Worm (Caenorhabditis elegans) whole organism, L4 larva: ENCODE measurements around the gene Y39B6A.69.

ENCODE experiments used
- Y48G9A.11 ChIP-seq: fragments of 200-800 bp; sonication (Bioruptor generic); IDR thresholded peaks from 2 replicates; pipeline ENCODE4 v1.3.6; 2022; ENCODE audit warnings: missing genetic modification reagents, missing genetic modification characterization, missing compliant biosample characterization
- ZK546.5 ChIP-seq, 2 experiments: sonication (generic microtip); optimal IDR thresholded peaks; 2 replicates each; lab custom pipeline; 2017; ENCODE audit warnings: missing biosample characterization in 2 of 2, missing genetic modification characterization in 2 of 2
- arid-1 ChIP-seq: fragments of 200-800 bp; sonication (Bioruptor generic); conservative IDR thresholded peaks from 2 replicates; pipeline ENCODE4 v1.3.6; 2022; ENCODE audit warnings: missing genetic modification reagents, missing genetic modification characterization, missing compliant biosample characterization
- ceh-44 ChIP-seq: fragments of 200-800 bp; sonication (Bioruptor generic); IDR thresholded peaks from 2 replicates; pipeline ENCODE4 v1.3.6; 2022; ENCODE audit warnings: missing genetic modification reagents, missing genetic modification characterization, missing compliant biosample characterization
- cey-2 ChIP-seq: sonication (generic microtip); optimal IDR thresholded peaks from 3 replicates; lab custom pipeline; 2017; ENCODE audit warnings: missing genetic modification characterization, mild to moderate bottlenecking, missing compliant biosample characterization, antibody characterized with exemption, borderline replicate concordance; ENCODE audit not compliant: insufficient read depth
- dmd-8 ChIP-seq: fragments of 200-800 bp; sonication (Bioruptor generic); IDR thresholded peaks from 2 replicates; pipeline ENCODE4 v1.3.6; 2022; ENCODE audit warnings: missing genetic modification characterization, missing compliant biosample characterization
- dmd-9 ChIP-seq: fragments of 200-800 bp; sonication (Bioruptor generic); IDR thresholded peaks from 2 replicates; pipeline ENCODE4 v1.3.6; 2022; ENCODE audit warnings: missing genetic modification reagents, missing genetic modification characterization, missing compliant biosample characterization
- dve-1 ChIP-seq: sonication (generic microtip); optimal IDR thresholded peaks from 2 replicates; lab custom pipeline; 2017; ENCODE audit warnings: antibody characterized with exemption, mild to moderate bottlenecking, missing genetic modification characterization, missing compliant biosample characterization; ENCODE audit not compliant: insufficient read depth
- fkh-10 ChIP-seq: fragments of 150-350 bp; optimal IDR thresholded peaks from 2 replicates; lab custom pipeline; 2014; ENCODE audit warnings: missing biosample characterization, missing genetic modification reagents, missing genetic modification characterization
- fos-1 ChIP-seq: fragments of 150-350 bp; optimal IDR thresholded peaks from 2 replicates; lab custom pipeline; 2014; ENCODE audit warnings: missing biosample characterization, missing genetic modification characterization
- hif-1 ChIP-seq, 2 experiments: sonication (generic microtip); optimal IDR thresholded peaks; 2 replicates each; lab custom pipeline; 2016 to 2017; ENCODE audit warnings: missing compliant biosample characterization in 2 of 2, missing genetic modification characterization in 2 of 2, missing genetic modification reagents in 2 of 2, missing genotype in 2 of 2, mild to moderate bottlenecking in 1 of 2
- hlh-11 ChIP-seq: fragments of 200-800 bp; sonication (Bioruptor generic); optimal IDR thresholded peaks from 2 replicates; lab custom pipeline; 2018; ENCODE audit warnings: mild to moderate bottlenecking, missing genetic modification characterization, missing compliant biosample characterization
- hmg-1.1 ChIP-seq: fragments of 200-800 bp; sonication (Bioruptor generic); IDR thresholded peaks from 2 replicates; pipeline ENCODE4 v1.3.6; 2022; ENCODE audit warnings: missing genetic modification reagents, missing genetic modification characterization, missing compliant biosample characterization
- jun-1 ChIP-seq: fragments of 150-350 bp; optimal IDR thresholded peaks from 2 replicates; lab custom pipeline; 2014; ENCODE audit warnings: missing biosample characterization, missing genetic modification reagents, missing genetic modification characterization
- lin-1 ChIP-seq: fragments of 200-800 bp; sonication (Bioruptor generic); IDR thresholded peaks from 2 replicates; pipeline ENCODE4 v1.3.6; 2022; ENCODE audit warnings: missing genetic modification reagents, missing genetic modification characterization, missing compliant biosample characterization
- lin-38 ChIP-seq: fragments of 200-800 bp; sonication (Bioruptor generic); IDR thresholded peaks from 2 replicates; pipeline ENCODE4 v1.3.6; 2022; ENCODE audit warnings: missing genetic modification reagents, missing genetic modification characterization, missing compliant biosample characterization
- lsy-2 ChIP-seq, 2 experiments: fragments of 150-350 bp in 1 of 2; sonication (generic microtip) in 1 of 2; optimal IDR thresholded peaks; 2 replicates each; lab custom pipeline; 2014 to 2017; ENCODE audit warnings: missing biosample characterization in 2 of 2, missing genetic modification characterization in 2 of 2
- madf-9 ChIP-seq: fragments of 200-800 bp; sonication (Bioruptor generic); conservative IDR thresholded peaks from 2 replicates; pipeline ENCODE4 v1.3.6; 2022; ENCODE audit warnings: missing genetic modification reagents, missing genetic modification characterization, missing compliant biosample characterization
- mep-1 ChIP-seq: fragments of 150-350 bp; sonication (generic microtip); optimal IDR thresholded peaks from 3 replicates; lab custom pipeline; 2014; ENCODE audit warnings: missing biosample characterization, missing genetic modification characterization
- nhr-102 ChIP-seq: sonication (generic microtip); optimal IDR thresholded peaks from 2 replicates; lab custom pipeline; 2016; ENCODE audit warnings: mild to moderate bottlenecking, missing genetic modification characterization, moderate library complexity, missing compliant biosample characterization
- nhr-11 ChIP-seq: fragments of 150-350 bp; optimal IDR thresholded peaks from 2 replicates; lab custom pipeline; 2014; ENCODE audit warnings: missing biosample characterization, missing genetic modification characterization
- nhr-111 ChIP-seq: fragments of 200-800 bp; sonication (Bioruptor generic); optimal IDR thresholded peaks from 2 replicates; lab custom pipeline; 2018; ENCODE audit warnings: mild to moderate bottlenecking, missing genetic modification characterization, missing compliant biosample characterization
- nhr-48 ChIP-seq: sonication (generic microtip); optimal IDR thresholded peaks from 2 replicates; lab custom pipeline; 2016; ENCODE audit warnings: mild to moderate bottlenecking, missing genetic modification characterization, missing compliant biosample characterization
- nhr-6 ChIP-seq: fragments of 150-350 bp; optimal IDR thresholded peaks from 2 replicates; lab custom pipeline; 2014; ENCODE audit warnings: missing biosample characterization, missing genetic modification characterization
- pha-4 ChIP-seq, 2 experiments: fragments of 150-350 bp in 1 of 2; fragments of 200-800 bp in 1 of 2; sonication (Bioruptor generic) in 1 of 2; IDR thresholded peaks in 1 of 2; optimal IDR thresholded peaks in 1 of 2; 2 replicates each; pipeline versions ENCODE4 v1.3.6 to Lab custom; 2014 to 2022; ENCODE audit warnings: missing genetic modification characterization in 2 of 2, missing genetic modification reagents in 2 of 2, missing biosample characterization in 1 of 2, missing compliant biosample characterization in 1 of 2
- php-3 ChIP-seq: fragments of 200-800 bp; sonication (Bioruptor generic); IDR thresholded peaks from 2 replicates; pipeline ENCODE4 v1.3.6; 2022; ENCODE audit warnings: missing genetic modification reagents, missing genetic modification characterization, missing compliant biosample characterization
- pqm-1 ChIP-seq: sonication (generic microtip); optimal IDR thresholded peaks from 2 replicates; lab custom pipeline; 2017; ENCODE audit warnings: missing biosample characterization, missing genetic modification characterization
- rbr-2 ChIP-seq: sonication (generic microtip); optimal IDR thresholded peaks from 2 replicates; lab custom pipeline; 2016; ENCODE audit warnings: missing genotype, missing genetic modification characterization, missing compliant biosample characterization
- set-16 ChIP-seq: fragments of 200-800 bp; sonication (Bioruptor generic); IDR thresholded peaks from 2 replicates; pipeline ENCODE4 v1.3.6; 2022; ENCODE audit warnings: missing genetic modification reagents, missing genetic modification characterization, missing compliant biosample characterization
- snpc-1.2 ChIP-seq: fragments of 200-800 bp; sonication (Bioruptor generic); IDR thresholded peaks from 2 replicates; pipeline ENCODE4 v1.3.6; 2022; ENCODE audit warnings: missing genetic modification reagents, missing genetic modification characterization, missing compliant biosample characterization
- tag-97 ChIP-seq: fragments of 200-800 bp; sonication (Bioruptor generic); IDR thresholded peaks from 2 replicates; pipeline ENCODE4 v1.3.6; 2022; ENCODE audit warnings: missing genetic modification characterization, missing compliant biosample characterization
- unc-39 ChIP-seq: sonication (generic microtip); optimal IDR thresholded peaks from 2 replicates; lab custom pipeline; 2017; ENCODE audit warnings: missing biosample characterization, missing genetic modification characterization
- unc-62 ChIP-seq, 3 experiments: fragments of 150-350 bp in 1 of 3; sonication (generic microtip); optimal IDR thresholded peaks in 2 of 3; peaks in 1 of 3; 1 replicate in 1 of 3; 2 replicates in 2 of 3; lab custom pipeline; 2014 to 2017; ENCODE audit warnings: missing biosample characterization in 3 of 3, missing genetic modification characterization in 3 of 3, missing genetic modification reagents in 3 of 3, missing genotype in 1 of 3
- vab-7 ChIP-seq: fragments of 200-800 bp; sonication (Bioruptor generic); IDR thresholded peaks from 2 replicates; pipeline ENCODE4 v1.3.6; 2022; ENCODE audit warnings: missing genetic modification reagents, missing genetic modification characterization, missing compliant biosample characterization
- zfp-2 ChIP-seq: sonication (generic microtip); optimal IDR thresholded peaks from 2 replicates; lab custom pipeline; 2016; ENCODE audit warnings: mild to moderate bottlenecking, missing genetic modification characterization, missing compliant biosample characterization
- zfp-3 ChIP-seq: fragments of 200-800 bp; sonication (Bioruptor generic); conservative IDR thresholded peaks from 2 replicates; pipeline ENCODE4 v1.3.6; 2022; ENCODE audit warnings: missing genetic modification reagents, missing genetic modification characterization, missing compliant biosample characterization
- ztf-7 ChIP-seq: fragments of 150-350 bp; optimal IDR thresholded peaks from 2 replicates; lab custom pipeline; 2014; ENCODE audit warnings: missing biosample characterization, missing genetic modification characterization

The Y39B6A.69 gene

DNA sequence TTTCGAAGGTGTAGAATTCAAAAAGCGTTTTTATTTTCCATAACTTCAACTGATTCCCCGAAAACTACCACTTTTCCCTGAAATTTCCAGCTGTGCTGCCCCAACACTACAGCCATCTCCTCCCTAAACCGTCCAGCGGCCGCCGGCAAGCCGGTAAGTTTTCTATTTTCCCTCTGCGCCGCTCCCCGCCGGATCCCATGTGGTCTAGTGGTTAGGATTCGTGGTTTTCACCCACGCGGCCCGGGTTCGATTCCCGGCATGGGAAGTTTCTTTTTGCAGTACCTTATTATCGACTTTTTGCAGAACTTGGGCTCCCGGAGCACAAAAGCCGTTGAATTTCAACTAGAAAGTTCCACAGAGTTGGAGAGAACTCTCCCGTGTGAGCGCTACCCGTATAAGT, 9.6 kb downstream of the Y39B6A.69 start:
- peak; percentile 55 for TF ChIP-seq lin-38
- TF ChIP-seq snpc-1.2 (GFP tag; lab: Robert Waterston, UW), result no peak
- TF ChIP-seq rbr-2 (tag; lab: Kevin White, UChicago), result peak; percentile 23
- TF ChIP-seq ztf-7 (tag; lab: Kevin White, UChicago), result no peak
- TF ChIP-seq hif-1 (tag; optimal IDR thresholded peaks at IDR 0.05; lab: Kevin White, UChicago), result no peak
- TF ChIP-seq jun-1, result no peak
- TF ChIP-seq lin-1, result no peak
- TF ChIP-seq vab-7 (GFP tag; lab: Robert Waterston, UW), result peak; percentile 62
- peak; percentile 52; the same call in 1 of the 2 replicates for TF ChIP-seq dmd-9 (GFP tag; lab: Robert Waterston, UW)
- TF ChIP-seq pha-4 (GFP tag; IDR thresholded peaks at IDR 0.05; lab: Robert Waterston, UW), result peak; percentile 62; the same call in 1 of the 2 replicates
- TF ChIP-seq pha-4 (tag; optimal IDR thresholded peaks at IDR 0.05; lab: Kevin White, UChicago), result no peak
- peak; percentile 60 for TF ChIP-seq hmg-1.1
- no peak for TF ChIP-seq nhr-6 (tag; lab: Kevin White, UChicago)
- TF ChIP-seq nhr-48 (tag; lab: Kevin White, UChicago), result peak; percentile 8
- TF ChIP-seq cey-2 (tag; lab: Kevin White, UChicago), result no peak
- peak; percentile 0 for TF ChIP-seq zfp-2
- TF ChIP-seq arid-1 (GFP tag; lab: Robert Waterston, UW), result peak; percentile 70
- TF ChIP-seq zfp-3, result no peak
- TF ChIP-seq dmd-8 (GFP tag; lab: Robert Waterston, UW), result no peak
- peak; percentile 62 for TF ChIP-seq Y48G9A.11 (GFP tag; lab: Robert Waterston, UW)
- TF ChIP-seq set-16, result peak; percentile 62
- no peak for TF ChIP-seq fos-1 (tag; lab: Kevin White, UChicago)
- TF ChIP-seq ceh-44 (GFP tag; lab: Robert Waterston, UW), result no peak
- no peak for TF ChIP-seq php-3
- TF ChIP-seq nhr-102, result no peak
- peak; percentile 48; the same call in 1 of the 2 replicates for TF ChIP-seq madf-9 (GFP tag; lab: Robert Waterston, UW)
- TF ChIP-seq mep-1 (tag; lab: Kevin White, UChicago), result no peak

DNA sequence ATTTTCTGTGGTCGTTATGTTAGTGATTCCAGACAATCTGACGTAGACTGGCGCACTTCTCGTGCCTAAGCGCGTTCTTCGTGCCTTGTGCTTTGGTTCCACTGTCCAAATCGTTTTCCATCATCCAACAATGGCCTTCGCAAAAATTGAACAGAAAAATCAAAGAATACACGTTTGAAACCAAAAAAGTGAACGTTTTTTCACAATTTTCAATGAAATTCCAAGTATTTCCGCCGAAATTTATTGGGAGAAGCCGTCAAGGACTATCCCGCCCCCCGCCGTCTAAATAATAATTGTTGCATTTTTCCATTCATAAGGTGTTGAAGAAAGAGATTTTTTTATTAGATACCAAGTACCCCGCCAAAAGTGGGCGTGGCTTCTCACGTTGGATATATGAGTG, 11.7 kb downstream of the Y39B6A.69 start, which contains the start of gene cpg-23:
cpg-23 (plus strand) TSS at position 301 of the 400 bp plus-strand sequence.
- no peak for TF ChIP-seq nhr-11 (tag; lab: Kevin White, UChicago)
- no peak for TF ChIP-seq rbr-2 (tag; lab: Kevin White, UChicago)
- no peak for TF ChIP-seq ztf-7 (tag; lab: Kevin White, UChicago)
- TF ChIP-seq ZK546.5 (tag; optimal IDR thresholded peaks at IDR 0.05; lab: Kevin White, UChicago), result no peak
- no peak for TF ChIP-seq dve-1 (tag; lab: Kevin White, UChicago)
- no peak for TF ChIP-seq fkh-10 (GFP tag; lab: Kevin White, UChicago)
- no peak for TF ChIP-seq fos-1 (tag; lab: Kevin White, UChicago)
- no peak for TF ChIP-seq pha-4 (GFP tag; IDR thresholded peaks at IDR 0.05; lab: Robert Waterston, UW)
- TF ChIP-seq pha-4 (tag; optimal IDR thresholded peaks at IDR 0.05; lab: Kevin White, UChicago), result no peak
- TF ChIP-seq nhr-6 (tag; lab: Kevin White, UChicago), result no peak
- TF ChIP-seq tag-97, result no peak
- TF ChIP-seq arid-1 (GFP tag; lab: Robert Waterston, UW), result no peak
- TF ChIP-seq dmd-9 (GFP tag; lab: Robert Waterston, UW), result no peak
- no peak for TF ChIP-seq lsy-2 (tag; optimal IDR thresholded peaks at IDR 0.05; lab: Kevin White, UChicago)
- TF ChIP-seq nhr-111, result no peak
- TF ChIP-seq unc-39, result no peak
- no peak for TF ChIP-seq pqm-1 (tag; lab: Kevin White, UChicago)
- no peak for TF ChIP-seq unc-62 (GFP tag; optimal IDR thresholded peaks at IDR 0.05 in 1 of 2; lab: Kevin White, UChicago)
- TF ChIP-seq unc-62 (tag; optimal IDR thresholded peaks at IDR 0.05; lab: Kevin White, UChicago), result no peak
- no peak for TF ChIP-seq hlh-11 (tag; lab: Kevin White, UChicago)
